Fruit fly (Drosophila melanogaster): Measurements from ENCODE around the gene CG7968.

Gene CG7968

dm6 chr2L:13878801-13879200 is 29.6 kb downstream of the CG7968 start (continued):
- TF ChIP-seq CG8359 (GFP tag; optimal IDR thresholded peaks at IDR 0.05; ENCODE audit: borderline replicate concordance) (no peak), danr (GFP tag; IDR thresholded peaks at IDR 0.05) (no peak), al (GFP tag; IDR thresholded peaks at IDR 0.05) (no peak), Hr39 (optimal IDR thresholded peaks at IDR 0.05) (no peak), jumu (GFP tag; optimal IDR thresholded peaks at IDR 0.05) (no peak), CG1024 (GFP tag; IDR thresholded peaks at IDR 0.05) (no peak), HLH4C (GFP tag; IDR thresholded peaks at IDR 0.05; ENCODE audit: partially characterized antibody) (no peak), pb (GFP tag; optimal IDR thresholded peaks at IDR 0.05) (peak; percentile 14), Sry-β (GFP tag; optimal IDR thresholded peaks at IDR 0.05) (no peak), Ada2b (GFP tag; IDR thresholded peaks at IDR 0.05) (0 out of 2 replicates have a peak, but pooled peaks have one; percentile 13), ab (GFP tag; optimal IDR thresholded peaks at IDR 0.05) (no peak), wor (GFP tag; IDR thresholded peaks at IDR 0.05) (no peak), CG10321 (GFP tag; IDR thresholded peaks at IDR 0.05) (no peak), sens-2 (GFP tag; IDR thresholded peaks at IDR 0.05) (peak; percentile 22; the same call in 1 of the 2 replicates), gsb-n (tag; optimal IDR thresholded peaks at IDR 0.05) (no peak), lbe (GFP tag; optimal IDR thresholded peaks at IDR 0.05) (no peak), ap (GFP tag; IDR thresholded peaks at IDR 0.05) (no peak), HmgD (GFP tag; optimal IDR thresholded peaks at IDR 0.05) (no peak), CG32532 (GFP tag; IDR thresholded peaks at IDR 0.05) (0 out of 2 replicates have a peak, but pooled peaks have one; percentile 18), salm (tag; optimal IDR thresholded peaks at IDR 0.05) (no peak), cato (GFP tag; optimal IDR thresholded peaks at IDR 0.05; ENCODE audit: borderline replicate concordance) (no peak), Bgb (GFP tag; IDR thresholded peaks at IDR 0.05; ENCODE audit: partially characterized antibody) (peak; percentile 77; the same call in 1 of the 2 replicates), CG6654 (GFP tag; optimal IDR thresholded peaks at IDR 0.05) (no peak), CG30431 (GFP tag; optimal IDR thresholded peaks at IDR 0.05) (no peak), CG2120 (GFP tag; optimal IDR thresholded peaks at IDR 0.05) (no peak), CG3995 (GFP tag; optimal IDR thresholded peaks at IDR 0.05) (no peak), maf-S (GFP tag; optimal IDR thresholded peaks at IDR 0.05) (no peak), Mad (GFP tag; optimal IDR thresholded peaks at IDR 0.05) (peak; percentile 17), dmrt99B (tag; optimal IDR thresholded peaks at IDR 0.05) (no peak), CG18476 (GFP tag; optimal IDR thresholded peaks at IDR 0.05) (no peak), CG16779 (GFP tag; IDR thresholded peaks at IDR 0.05) (0 out of 2 replicates have a peak, but pooled peaks have one; percentile 51), Dad (GFP tag; optimal IDR thresholded peaks at IDR 0.05) (peak; percentile 34), HHEX (GFP tag; optimal IDR thresholded peaks at IDR 0.05) (peak; percentile 60), ham (GFP tag; IDR thresholded peaks at IDR 0.05) (no peak), ATbp (GFP tag; optimal IDR thresholded peaks at IDR 0.05) (no peak), da (GFP tag; optimal IDR thresholded peaks at IDR 0.05) (no peak), CG15073 (GFP tag; optimal IDR thresholded peaks at IDR 0.05) (no peak), CG11695 (GFP tag; IDR thresholded peaks at IDR 0.05) (0 out of 3 replicates have a peak, but pooled peaks have one; percentile 46), pros (GFP tag; optimal IDR thresholded peaks at IDR 0.05) (no peak), NC2α (GFP tag; optimal IDR thresholded peaks at IDR 0.05) (no peak), Side (GFP tag; optimal IDR thresholded peaks at IDR 0.05) (peak; percentile 21), Hsf (GFP tag; optimal IDR thresholded peaks at IDR 0.05) (no peak), CG18011 (GFP tag; optimal IDR thresholded peaks at IDR 0.05) (no peak), cg (GFP tag; optimal IDR thresholded peaks at IDR 0.05) (no peak), CG14710 (tag; optimal IDR thresholded peaks at IDR 0.05) (no peak), Dek (tag; optimal IDR thresholded peaks at IDR 0.05) (no peak), CG7271 (tag; optimal IDR thresholded peaks at IDR 0.05) (no peak), Lim3 (GFP tag; IDR thresholded peaks at IDR 0.05) (no peak), nerfin-2 (GFP tag; IDR thresholded peaks at IDR 0.05; ENCODE audit: partially characterized antibody) (no peak), Atf-2 (GFP tag; optimal IDR thresholded peaks at IDR 0.05) (no peak), Chrac-16 (GFP tag; optimal IDR thresholded peaks at IDR 0.05) (no peak), ato (GFP tag; IDR thresholded peaks at IDR 0.05; ENCODE audit: partially characterized antibody) (peak; percentile 75)
